Fruit fly (Drosophila melanogaster): ENCODE results near the gene sgg.

Gene sgg

DNA sequence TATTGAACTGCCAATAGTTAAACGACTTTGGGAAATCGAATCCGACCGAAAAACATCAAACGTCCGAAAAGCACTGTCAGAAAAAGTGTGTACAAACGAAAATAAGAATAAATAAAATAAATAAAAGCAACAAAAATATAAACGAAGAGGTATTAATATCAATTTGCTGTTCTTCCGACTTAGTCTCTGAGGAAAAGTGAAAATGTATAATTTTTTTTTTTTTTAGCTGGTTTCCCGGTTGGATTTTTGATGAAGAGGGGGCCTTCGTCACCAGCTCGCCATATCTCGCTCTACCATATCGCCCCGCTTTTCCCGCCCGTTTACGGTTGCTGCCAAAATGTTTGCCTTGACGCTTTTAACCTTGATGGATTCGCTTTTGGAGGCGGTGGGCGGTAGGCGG, 4.9 kb downstream of the sgg start:
- TF ChIP-seq pan (optimal IDR thresholded peaks at IDR 0.05) (no peak), Dll (optimal IDR thresholded peaks at IDR 0.05) (no peak), CG8478 (optimal IDR thresholded peaks at IDR 0.05) (no peak), usp (GFP tag; optimal IDR thresholded peaks at IDR 0.05) (no peak), EcR (GFP tag; optimal IDR thresholded peaks at IDR 0.05) (no peak), psq (optimal IDR thresholded peaks at IDR 0.05) (no peak)

DNA sequence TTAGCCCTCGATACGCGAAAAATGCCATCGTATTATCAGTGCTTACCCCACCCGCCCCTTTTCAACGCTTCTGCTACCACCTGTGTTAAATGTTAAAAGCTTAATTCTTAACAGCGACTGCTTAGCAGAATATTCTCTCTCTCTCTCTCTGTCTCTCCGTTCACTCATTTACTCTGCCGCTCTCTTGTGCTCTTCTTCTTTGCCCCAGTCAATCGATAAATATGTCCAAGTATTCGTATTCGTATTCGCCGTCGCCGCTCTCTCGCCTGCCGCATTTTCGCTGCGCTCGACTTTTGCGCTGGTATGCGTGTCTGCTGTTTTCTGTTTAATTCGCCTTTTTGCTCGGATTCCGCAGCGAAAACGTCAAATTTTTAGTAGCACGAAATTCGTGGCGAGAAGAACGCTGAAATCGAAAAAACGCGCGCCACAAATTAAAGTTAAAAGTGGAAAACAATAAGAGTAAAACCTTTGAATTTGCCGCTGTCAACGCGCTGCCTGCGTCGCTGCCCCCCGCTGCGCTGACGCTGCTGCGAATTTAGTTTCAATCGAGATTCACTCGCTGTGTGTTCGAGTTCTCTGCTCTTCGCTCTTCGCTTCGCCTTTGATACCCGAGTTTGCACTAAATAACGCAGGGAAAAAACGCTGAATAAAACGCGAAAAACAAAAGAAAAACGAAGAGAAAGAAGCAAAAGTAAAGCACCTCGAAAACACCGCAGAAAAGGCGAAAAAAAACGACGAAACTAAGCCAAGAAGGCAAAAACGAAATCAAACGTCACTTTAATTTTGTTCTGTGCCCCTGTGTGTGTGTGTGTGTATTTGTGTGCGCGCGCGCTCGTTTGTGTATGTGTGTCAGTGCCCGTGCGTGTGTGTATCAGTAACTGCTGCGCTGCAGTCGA, 9.0 kb downstream of the sgg start:
- TF ChIP-seq EcR (GFP tag; optimal IDR thresholded peaks at IDR 0.05) (no peak), Dll (optimal IDR thresholded peaks at IDR 0.05) (peak; percentile 59), CG8478 (optimal IDR thresholded peaks at IDR 0.05) (peak; percentile 40)

DNA sequence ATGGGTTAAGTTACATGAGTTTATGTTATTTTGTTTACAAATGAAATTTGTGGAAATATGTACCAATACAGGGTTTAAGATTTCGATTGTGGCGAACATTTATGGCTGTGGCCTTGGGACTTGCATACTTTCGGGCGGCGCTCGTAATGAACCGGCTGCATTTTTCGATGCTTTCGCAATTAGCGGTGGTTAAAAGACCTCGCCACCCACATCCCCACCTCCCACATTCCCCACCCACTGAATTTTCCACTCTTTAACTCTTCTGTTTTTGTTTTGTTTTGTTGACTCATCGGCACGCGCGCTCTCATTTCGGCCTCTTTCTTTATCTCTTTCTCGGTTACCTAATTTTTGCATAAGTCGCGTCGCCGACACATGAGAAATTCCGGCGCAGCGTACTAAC, 11.8 kb downstream of the sgg start:
- TF ChIP-seq Dll (optimal IDR thresholded peaks at IDR 0.05) (no peak), CG8478 (optimal IDR thresholded peaks at IDR 0.05) (no peak), pan (optimal IDR thresholded peaks at IDR 0.05) (no peak)

DNA sequence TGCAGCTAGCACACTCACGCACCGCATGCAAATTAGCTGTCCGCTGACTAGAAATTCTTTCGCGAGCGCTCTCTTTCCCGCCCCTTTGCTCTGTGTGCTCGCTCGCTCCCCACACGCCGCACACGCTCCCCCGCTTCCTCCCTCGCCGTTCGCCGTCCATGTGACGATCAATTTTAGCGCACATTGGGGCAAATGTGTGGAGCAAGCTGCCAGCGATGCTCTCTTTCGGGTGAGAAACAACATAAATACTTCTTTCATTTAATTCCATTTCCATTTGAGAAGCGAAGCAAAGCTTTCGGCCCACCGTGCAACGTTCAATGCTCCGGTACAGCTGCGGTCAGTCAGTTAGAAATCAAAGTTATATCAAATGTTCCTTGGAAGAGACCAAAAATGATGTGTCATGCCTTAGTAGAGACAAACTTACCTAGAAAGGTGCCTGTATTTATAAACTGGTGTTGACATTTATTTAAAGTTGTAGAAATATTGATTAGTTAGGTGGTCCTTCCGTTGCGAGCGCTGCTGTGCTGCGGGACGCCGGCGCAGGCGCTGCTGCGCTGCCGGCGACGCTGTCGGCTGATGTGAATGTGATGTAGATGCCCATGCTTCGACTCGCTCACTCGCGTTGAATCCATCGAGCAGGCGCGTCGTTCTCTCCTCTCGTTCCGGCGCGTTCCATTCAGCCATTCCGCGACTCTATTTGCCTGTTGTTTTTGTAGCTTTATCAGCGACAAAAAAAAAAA, 12.4 kb downstream of the sgg start:
- TF ChIP-seq EcR (GFP tag; optimal IDR thresholded peaks at IDR 0.05) (peak; percentile 91 to 98), CG8478 (optimal IDR thresholded peaks at IDR 0.05) (no peak), usp (GFP tag; optimal IDR thresholded peaks at IDR 0.05) (no peak), Dll (optimal IDR thresholded peaks at IDR 0.05) (peak; percentile 63)

DNA sequence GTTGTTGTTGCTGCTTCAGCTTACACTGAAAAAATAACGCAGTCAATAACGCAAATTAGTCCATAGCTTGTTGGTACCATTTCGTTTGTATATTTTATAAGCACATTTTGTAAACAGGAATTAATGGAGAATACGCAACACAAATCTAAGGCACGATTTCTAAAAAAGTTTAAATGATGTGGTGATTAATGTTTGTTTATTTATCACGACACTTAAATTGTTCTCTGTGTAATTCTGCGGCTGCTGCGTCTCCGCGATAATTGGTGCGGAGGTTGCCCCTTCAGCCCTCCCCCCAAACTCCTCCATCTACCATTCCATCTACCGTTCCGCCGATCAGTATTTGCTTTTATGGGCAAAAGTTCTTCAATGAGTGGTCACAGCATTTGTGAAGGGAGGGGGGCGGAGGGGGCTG, 13.7 kb downstream of the sgg start:
- TF ChIP-seq Dll (optimal IDR thresholded peaks at IDR 0.05) (peak; percentile 37), CG8478 (optimal IDR thresholded peaks at IDR 0.05) (no peak)

DNA sequence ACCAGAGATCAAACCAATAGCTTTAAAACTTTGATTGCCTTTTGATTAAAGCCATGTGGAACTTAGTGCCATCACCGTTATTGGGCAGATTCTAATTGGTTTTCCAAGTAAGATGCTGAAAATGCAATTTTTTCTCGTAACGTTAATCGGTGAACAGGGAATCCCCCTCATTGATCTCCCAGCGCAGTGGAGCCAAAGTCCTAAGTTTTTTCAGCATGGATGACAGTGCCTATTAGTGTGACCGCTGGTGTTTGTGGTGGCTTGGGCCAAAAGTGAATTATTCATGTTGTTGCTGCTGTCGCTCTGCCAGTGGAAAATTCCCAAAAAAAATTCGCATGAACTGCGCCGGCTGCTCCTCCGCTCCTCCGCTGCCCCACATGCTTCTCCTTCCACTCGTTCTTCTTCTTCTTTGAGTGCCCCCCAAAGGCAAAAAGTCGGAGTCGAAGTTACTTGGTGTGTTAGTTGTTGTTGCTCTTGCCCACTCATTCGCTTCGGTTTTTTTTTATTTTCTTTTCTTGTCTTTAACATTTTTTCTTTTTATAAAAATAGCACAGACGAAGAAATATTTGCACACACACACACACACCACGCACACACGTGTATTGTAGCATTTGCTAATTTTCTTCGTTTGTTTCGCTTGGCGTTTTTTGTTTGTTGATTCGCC, 14.3 kb downstream of the sgg start:
- TF ChIP-seq Dll (optimal IDR thresholded peaks at IDR 0.05) = no peak
- TF ChIP-seq CG8478 (optimal IDR thresholded peaks at IDR 0.05) = no peak
- no peak for TF ChIP-seq usp (GFP tag; optimal IDR thresholded peaks at IDR 0.05)
- no peak for TF ChIP-seq psq (optimal IDR thresholded peaks at IDR 0.05)
- peak in 1 of 2 experiments; percentile 26 for TF ChIP-seq EcR (GFP tag; optimal IDR thresholded peaks at IDR 0.05)

DNA sequence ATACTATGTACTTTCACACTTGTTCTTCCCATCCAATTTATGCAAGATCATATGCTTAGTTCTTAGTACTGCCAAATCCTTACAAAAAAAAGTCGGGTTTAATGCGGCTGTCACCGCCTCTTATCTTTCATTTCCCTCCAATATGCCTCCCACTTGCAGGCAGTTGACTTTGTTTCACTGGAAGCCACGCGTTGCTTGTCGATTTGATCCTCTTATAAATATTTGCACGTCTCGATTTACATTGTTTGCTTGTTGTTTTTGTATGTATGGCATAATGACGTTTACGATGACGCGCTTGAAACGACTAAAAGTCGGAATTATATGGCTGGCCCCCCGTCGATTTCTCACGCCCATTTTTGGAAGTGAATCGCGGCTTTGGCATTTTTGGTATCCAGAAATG, 15.2 kb downstream of the sgg start:
- no peak for TF ChIP-seq pan (optimal IDR thresholded peaks at IDR 0.05)
- TF ChIP-seq Dll (optimal IDR thresholded peaks at IDR 0.05) = no peak
- TF ChIP-seq CG8478 (optimal IDR thresholded peaks at IDR 0.05) = no peak
- no peak for TF ChIP-seq EcR (GFP tag; optimal IDR thresholded peaks at IDR 0.05)
- TF ChIP-seq usp (GFP tag; optimal IDR thresholded peaks at IDR 0.05) = no peak
- no peak for TF ChIP-seq psq (optimal IDR thresholded peaks at IDR 0.05)

DNA sequence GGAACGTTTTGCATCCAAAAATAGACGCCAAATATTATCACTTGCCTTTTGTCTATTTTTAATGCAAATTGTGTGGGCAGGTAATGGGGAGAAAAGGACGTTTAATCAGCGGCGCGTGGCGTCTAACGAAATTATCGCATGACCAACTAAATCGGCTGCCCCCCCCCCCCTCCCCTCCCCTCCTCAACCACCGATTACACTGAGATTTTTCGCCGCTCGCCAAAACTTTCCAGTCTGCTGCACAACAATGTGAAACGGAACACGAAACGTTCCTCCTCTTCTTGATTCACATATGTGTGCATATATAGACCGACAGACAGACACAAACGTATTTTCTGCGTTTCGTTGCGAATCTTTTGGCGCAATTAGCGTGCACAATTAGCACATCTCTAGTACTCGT, 17.4 kb downstream of the sgg start:
- TF ChIP-seq EcR (GFP tag; optimal IDR thresholded peaks at IDR 0.05) (no peak), psq (optimal IDR thresholded peaks at IDR 0.05) (no peak), usp (GFP tag; optimal IDR thresholded peaks at IDR 0.05) (no peak), CG8478 (optimal IDR thresholded peaks at IDR 0.05) (no peak), Dll (optimal IDR thresholded peaks at IDR 0.05) (no peak), pan (optimal IDR thresholded peaks at IDR 0.05) (no peak)

DNA sequence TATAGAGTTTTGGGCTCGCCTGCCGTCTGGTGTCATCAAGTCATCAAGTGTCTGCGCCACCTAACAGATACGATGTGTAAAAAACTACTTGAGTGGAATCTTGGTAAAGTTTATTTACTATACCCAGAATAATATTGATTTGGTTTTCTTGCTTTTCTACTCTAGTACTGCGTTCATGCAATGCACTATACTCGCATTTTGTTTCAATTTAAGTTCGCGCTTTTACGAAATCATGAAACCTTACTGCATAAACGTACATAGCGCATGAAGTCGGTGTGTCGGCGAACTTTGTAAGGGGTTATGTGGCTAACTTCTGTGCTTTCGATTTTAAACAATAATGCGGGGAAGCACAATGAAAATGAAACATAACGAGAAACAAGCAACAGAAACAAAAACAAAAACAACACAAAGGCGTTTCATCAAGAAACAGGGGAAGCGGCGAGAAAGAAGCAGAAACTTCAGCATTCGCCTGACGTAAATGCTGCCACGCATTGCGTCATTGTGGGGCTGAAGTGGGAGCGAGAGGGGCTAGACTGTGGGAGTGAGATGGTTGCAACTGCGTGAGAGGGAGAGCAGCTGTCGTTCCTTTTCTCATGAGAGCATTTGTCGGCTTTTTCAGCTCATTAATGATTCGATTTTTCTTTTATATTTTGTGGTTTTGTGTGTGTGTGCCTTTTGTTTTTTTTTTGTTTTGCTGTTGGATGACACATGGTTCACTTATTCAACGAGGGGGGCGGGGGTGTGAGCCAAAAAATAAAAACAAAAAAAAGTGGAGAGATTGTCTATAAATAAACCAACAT, 18.6 kb downstream of the sgg start:
- TF ChIP-seq psq (optimal IDR thresholded peaks at IDR 0.05) (no peak), Dll (optimal IDR thresholded peaks at IDR 0.05) (peak; percentile 7), usp (GFP tag; optimal IDR thresholded peaks at IDR 0.05) (no peak), CG8478 (optimal IDR thresholded peaks at IDR 0.05) (no peak)

DNA sequence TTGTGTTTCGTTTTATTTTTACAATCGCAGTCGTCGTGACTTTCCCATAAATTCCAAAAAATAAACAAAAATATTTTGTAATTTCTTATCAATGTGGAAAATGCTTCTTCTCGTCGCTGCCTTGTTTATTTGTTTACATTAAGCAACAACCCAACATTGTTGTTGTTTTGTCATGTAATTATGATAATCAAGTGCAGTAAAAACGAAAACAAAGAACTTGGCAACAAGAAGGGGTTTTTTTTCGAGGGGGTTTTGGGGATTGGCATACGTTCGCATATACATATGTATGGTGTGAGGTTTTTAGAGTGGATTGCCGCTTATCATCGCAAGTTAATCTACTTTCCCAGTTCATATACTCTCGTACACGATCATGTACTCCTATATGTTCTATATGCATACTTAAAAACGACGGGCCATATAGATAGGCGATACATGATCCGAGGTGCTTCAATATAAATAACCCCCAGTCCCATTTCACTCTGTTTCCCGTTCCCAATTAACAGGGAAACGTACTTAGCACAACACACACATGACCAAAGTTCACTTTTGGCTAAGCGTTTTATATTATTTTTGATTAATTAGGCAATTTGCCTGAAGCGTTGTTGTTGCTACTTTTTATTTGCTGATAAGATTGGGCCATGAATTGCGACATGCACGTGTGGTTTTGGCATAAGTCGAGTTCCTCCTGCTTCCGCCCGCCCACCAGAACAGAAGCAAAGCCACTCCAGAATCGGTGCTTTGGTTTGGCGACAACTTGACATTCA, 20.0 kb downstream of the sgg start:
- no peak for TF ChIP-seq Dll (optimal IDR thresholded peaks at IDR 0.05)
- no peak for TF ChIP-seq pan (optimal IDR thresholded peaks at IDR 0.05)
- TF ChIP-seq EcR (GFP tag; optimal IDR thresholded peaks at IDR 0.05) = no peak
- no peak for TF ChIP-seq usp (GFP tag; optimal IDR thresholded peaks at IDR 0.05)
- TF ChIP-seq psq (optimal IDR thresholded peaks at IDR 0.05) = no peak
- TF ChIP-seq CG8478 (optimal IDR thresholded peaks at IDR 0.05) = no peak

DNA sequence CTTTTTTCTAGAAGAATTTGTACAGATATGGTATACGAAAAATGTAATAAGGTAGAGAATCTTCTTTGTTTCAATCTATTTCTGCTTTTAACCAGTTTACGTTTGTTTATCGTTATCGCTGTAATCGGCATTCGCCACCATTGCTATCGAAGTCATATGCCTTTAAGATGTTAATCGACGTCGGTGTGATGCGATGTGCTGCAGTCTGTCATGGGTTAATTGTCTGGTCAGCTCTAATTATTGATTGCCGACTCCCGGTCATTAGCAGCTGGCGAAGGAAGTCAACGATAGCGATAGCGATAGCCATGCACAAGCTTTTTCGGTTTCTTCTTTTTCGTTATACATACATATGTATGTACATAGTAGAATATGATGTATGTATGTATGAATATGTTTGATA, 21.7 kb downstream of the sgg start:
- TF ChIP-seq usp (GFP tag; optimal IDR thresholded peaks at IDR 0.05) (no peak), psq (optimal IDR thresholded peaks at IDR 0.05) (no peak), pan (optimal IDR thresholded peaks at IDR 0.05) (no peak), Dll (optimal IDR thresholded peaks at IDR 0.05) (no peak), EcR (GFP tag; optimal IDR thresholded peaks at IDR 0.05) (no peak), CG8478 (optimal IDR thresholded peaks at IDR 0.05) (no peak)

Data from whole organism.